Worm (Caenorhabditis elegans): ENCODE results near the gene dpy-21.

DNA sequence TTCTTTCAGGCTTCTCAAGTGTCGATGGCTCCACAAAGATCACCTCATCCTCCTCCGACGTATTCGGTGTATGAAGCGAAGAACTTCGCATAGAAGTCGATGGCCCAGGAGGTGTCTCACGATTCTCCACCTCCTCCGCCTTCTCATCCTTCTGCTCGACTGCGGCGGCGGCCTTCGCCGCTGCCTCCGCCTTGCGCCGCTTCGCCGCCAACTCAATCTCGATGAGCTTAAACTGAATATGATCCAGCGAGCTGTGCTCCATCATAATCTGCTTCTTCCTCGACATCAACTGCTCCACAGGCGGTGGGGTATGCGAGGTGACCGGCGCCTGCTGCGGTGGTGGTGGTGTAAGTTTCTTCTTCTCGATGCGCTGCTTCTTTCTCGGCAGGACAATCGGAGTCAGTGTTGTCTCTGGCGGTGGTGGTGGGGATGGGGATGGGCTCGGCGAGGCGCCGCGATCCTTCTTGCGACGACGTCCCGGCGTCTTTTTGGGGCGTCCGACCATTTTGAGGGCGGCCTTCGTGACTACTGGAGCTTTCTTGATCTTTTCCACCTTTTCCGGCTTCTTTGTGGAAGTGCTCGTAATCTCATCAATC is 5.0 kb downstream of the dpy-21 start:
- TF ChIP-seq him-1 (tag; optimal IDR thresholded peaks at IDR 0.05), result no peak
- no peak for TF ChIP-seq dao-5 (tag; optimal IDR thresholded peaks at IDR 0.05)
- no peak for TF ChIP-seq W03F9.2 (tag; optimal IDR thresholded peaks at IDR 0.05)

All from whole organism, L4/young adult.